Worm (Caenorhabditis elegans): Measurements from ENCODE around the gene F23F12.3.

The F23F12.3 gene

ce11 chrIII:6453665-6454064, 46.6 kb upstream of the F23F12.3 start (continued):
- TF ChIP-seq cebp-1 (GFP tag; IDR thresholded peaks at IDR 0.05) (no peak), cebp-1 (tag; optimal IDR thresholded peaks at IDR 0.05) (peak; percentile 81), pbrm-1 (GFP tag; IDR thresholded peaks at IDR 0.05) (peak; percentile 76), K11D2.4 (GFP tag; IDR thresholded peaks at IDR 0.05) (no peak), nhr-90 (tag; optimal IDR thresholded peaks at IDR 0.05) (peak; percentile 37), B0261.1 (tag; optimal IDR thresholded peaks at IDR 0.05) (no peak), snpc-4 (GFP tag; optimal IDR thresholded peaks at IDR 0.05) (peak; percentile 48), snpc-4 (tag; optimal IDR thresholded peaks at IDR 0.05) (peak; percentile 14 to 62 (median 31)), hrde-1 (tag; optimal IDR thresholded peaks at IDR 0.05; ENCODE audit: borderline replicate concordance) (no peak), hlh-26 (GFP tag; conservative IDR thresholded peaks at IDR 0.05) (no peak), aptf-3 (GFP tag; IDR thresholded peaks at IDR 0.05) (no peak), C06A6.2 (GFP tag; conservative IDR thresholded peaks at IDR 0.05) (no peak), ztf-28 (GFP tag; IDR thresholded peaks at IDR 0.05) (no peak), madf-8 (GFP tag; conservative IDR thresholded peaks at IDR 0.05) (no peak), F22D6.2 (tag; optimal IDR thresholded peaks at IDR 0.05) (no peak), lin-26 (GFP tag; IDR thresholded peaks at IDR 0.05) (peak; percentile 17; the same call in 1 of the 2 replicates), snpc-1.1 (tag; optimal IDR thresholded peaks at IDR 0.05; ENCODE audit: insufficient read depth) (no peak), attf-6 (GFP tag; IDR thresholded peaks at IDR 0.05) (peak; percentile 21; the same call in 1 of the 2 replicates), zfh-2 (GFP tag; conservative IDR thresholded peaks at IDR 0.05) (peak; percentile 88), egl-44 (GFP tag; IDR thresholded peaks at IDR 0.05) (no peak), ceh-100 (GFP tag; IDR thresholded peaks at IDR 0.05) (peak; percentile 34; the same call in 1 of the 2 replicates), hmg-1.2 (GFP tag; IDR thresholded peaks at IDR 0.05) (peak; percentile 68; the same call in 1 of the 2 replicates), mes-4 (tag; optimal IDR thresholded peaks at IDR 0.05) (no peak), unc-130 (GFP tag; optimal IDR thresholded peaks at IDR 0.05) (no peak), ztf-22 (GFP tag; optimal IDR thresholded peaks at IDR 0.05) (no peak), efl-1 (GFP tag; optimal IDR thresholded peaks at IDR 0.05) (peak; percentile 46), Y67H2A.10 (GFP tag; conservative IDR thresholded peaks at IDR 0.05) (0 out of 2 replicates have a peak, but pooled peaks have one; percentile 43), snpc-1.3 (tag; optimal IDR thresholded peaks at IDR 0.05; ENCODE audit: insufficient read depth) (peak; percentile 28), ztf-26 (tag; optimal IDR thresholded peaks at IDR 0.05) (no peak), pha-4 (tag; optimal IDR thresholded peaks at IDR 0.05) (peak; percentile 44), sptf-2 (GFP tag; optimal IDR thresholded peaks at IDR 0.05) (no peak), lsl-1 (GFP tag; optimal IDR thresholded peaks at IDR 0.05) (peak; percentile 65), ztf-3 (GFP tag; optimal IDR thresholded peaks at IDR 0.05) (no peak), ztf-25 (GFP tag; IDR thresholded peaks at IDR 0.05) (no peak), tbp1 (GFP tag; optimal IDR thresholded peaks at IDR 0.05) (peak; percentile 66), F52B5.7 (tag; optimal IDR thresholded peaks at IDR 0.05) (no peak), ZK185.1 (tag; optimal IDR thresholded peaks at IDR 0.05; ENCODE audit: poor library complexity, severe bottlenecking) (peak; percentile 75), dpl-1 (GFP tag; optimal IDR thresholded peaks at IDR 0.05) (peak; percentile 49), nhr-179 (tag; optimal IDR thresholded peaks at IDR 0.05) (no peak), tbx-9 (tag; optimal IDR thresholded peaks at IDR 0.05; ENCODE audit: borderline replicate concordance) (no peak), him-1 (tag; optimal IDR thresholded peaks at IDR 0.05) (no peak), lag-1 (GFP tag; IDR thresholded peaks at IDR 0.05) (no peak), ceh-91 (GFP tag; IDR thresholded peaks at IDR 0.05) (peak; percentile 55; the same call in 1 of the 2 replicates), attf-5 (GFP tag; optimal IDR thresholded peaks at IDR 0.05) (peak; percentile 98), aptf-2 (GFP tag; conservative IDR thresholded peaks at IDR 0.05) (no peak), ets-4 (GFP tag; optimal IDR thresholded peaks at IDR 0.05) (no peak), F10E7.11 (tag; optimal IDR thresholded peaks at IDR 0.05) (no peak), egrh-3 (GFP tag; IDR thresholded peaks at IDR 0.05) (peak; percentile 43; the same call in 1 of the 2 replicates), Y53F4B.3 (GFP tag; IDR thresholded peaks at IDR 0.05) (no peak)
